Worm (Caenorhabditis elegans) whole organism, early embryonic: ENCODE data around the gene nduf-2.2.

ENCODE experiments used
- B0310.2 ChIP-seq: sonication (generic microtip); optimal IDR thresholded peaks from 2 replicates; lab custom pipeline; 2016; ENCODE audit warnings: mild to moderate bottlenecking, missing genetic modification characterization, missing compliant biosample characterization
- F13C5.2 ChIP-seq: sonication (generic microtip); optimal IDR thresholded peaks from 2 replicates; lab custom pipeline; 2017; ENCODE audit warnings: mild to moderate bottlenecking, missing genetic modification characterization, inconsistent platforms, missing compliant biosample characterization
- aly-1 ChIP-seq: sonication (generic microtip); optimal IDR thresholded peaks from 2 replicates; lab custom pipeline; 2016; ENCODE audit warnings: missing genetic modification characterization, missing compliant biosample characterization
- ama-1 ChIP-seq: fragments of 150-350 bp; optimal IDR thresholded peaks from 2 replicates; lab custom pipeline; 2014
- ceh-13 ChIP-seq: fragments of 200-800 bp; sonication (Bioruptor generic); optimal IDR thresholded peaks from 2 replicates; lab custom pipeline; 2018; ENCODE audit warnings: mild to moderate bottlenecking, missing genetic modification characterization, missing compliant biosample characterization
- ceh-36 ChIP-seq: sonication (generic microtip); optimal IDR thresholded peaks from 2 replicates; lab custom pipeline; 2016; ENCODE audit warnings: missing genetic modification characterization, inconsistent platforms, missing compliant biosample characterization
- ets-7 ChIP-seq: sonication (generic microtip); optimal IDR thresholded peaks from 2 replicates; lab custom pipeline; 2016; ENCODE audit warnings: missing genotype, missing genetic modification characterization, missing compliant biosample characterization
- flt-1 ChIP-seq: fragments of 200-800 bp; sonication (Bioruptor generic); IDR thresholded peaks from 2 replicates; pipeline ENCODE4 v1.3.6; 2022; ENCODE audit warnings: missing genetic modification characterization, missing compliant biosample characterization
- hmbx-1 ChIP-seq: sonication (generic microtip); optimal IDR thresholded peaks from 2 replicates; lab custom pipeline; 2016; ENCODE audit warnings: mild to moderate bottlenecking, missing genetic modification characterization, missing compliant biosample characterization
- hmg-4 ChIP-seq: fragments of 200-800 bp; sonication (Bioruptor generic); optimal IDR thresholded peaks from 2 replicates; lab custom pipeline; 2018; ENCODE audit warnings: mild to moderate bottlenecking, missing genetic modification characterization, missing compliant biosample characterization
- hnd-1 ChIP-seq: sonication (generic microtip); optimal IDR thresholded peaks from 2 replicates; lab custom pipeline; 2016; ENCODE audit warnings: missing genetic modification characterization, missing compliant biosample characterization
- pes-1 ChIP-seq: fragments of 200-800 bp; sonication (Bioruptor generic); IDR thresholded peaks from 2 replicates; pipeline ENCODE4 v1.3.6; 2022; ENCODE audit warnings: missing genetic modification reagents, missing genetic modification characterization, missing compliant biosample characterization
- scrt-1 ChIP-seq: fragments of 200-800 bp; sonication (Bioruptor generic); IDR thresholded peaks from 2 replicates; pipeline ENCODE4 v1.3.6; 2022; ENCODE audit warnings: missing genetic modification characterization, missing compliant biosample characterization
- sea-1 ChIP-seq: fragments of 200-800 bp; sonication (Bioruptor generic); conservative IDR thresholded peaks from 2 replicates; pipeline ENCODE4 v1.3.6; 2022; ENCODE audit warnings: missing genetic modification characterization, missing compliant biosample characterization
- tbx-11 ChIP-seq: fragments of 200-800 bp; sonication (Bioruptor generic); IDR thresholded peaks from 2 replicates; pipeline ENCODE4 v1.3.6; 2022; ENCODE audit warnings: missing genetic modification characterization, missing compliant biosample characterization
- tbx-37 ChIP-seq: fragments of 200-800 bp; sonication (Bioruptor generic); conservative IDR thresholded peaks from 2 replicates; pipeline ENCODE4 v1.3.6; 2022; ENCODE audit warnings: missing genetic modification reagents, missing genetic modification characterization, missing compliant biosample characterization
- tra-4 ChIP-seq: sonication (generic microtip); optimal IDR thresholded peaks from 2 replicates; lab custom pipeline; 2017; ENCODE audit warnings: missing genetic modification characterization, missing compliant biosample characterization

The nduf-2.2 gene

DNA sequence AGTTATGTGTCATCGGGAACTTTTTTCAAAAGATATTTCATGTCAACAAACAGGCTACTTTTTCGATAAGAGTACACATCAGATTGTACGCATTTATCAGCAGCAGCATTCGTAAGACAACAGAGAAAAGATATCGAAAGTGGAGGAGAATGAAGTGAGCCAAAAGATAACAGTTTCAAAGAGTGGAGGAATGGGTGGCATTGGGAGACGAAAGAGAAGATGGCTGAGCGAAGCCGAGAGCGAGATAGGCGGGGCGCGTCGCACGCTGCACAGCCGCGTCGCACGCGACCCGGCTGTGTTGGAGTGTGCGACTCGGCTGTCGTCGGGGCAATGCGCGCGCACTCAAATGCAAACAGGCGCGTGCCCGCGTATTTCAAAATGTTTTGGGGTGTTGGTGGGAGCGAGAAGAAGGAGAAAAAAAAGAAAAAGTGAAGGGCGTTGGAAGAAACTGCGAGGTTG lies 880 bp upstream of the nduf-2.2 start:
- TF ChIP-seq hmbx-1 (tag; lab: Kevin White, UChicago) (no peak), pes-1 (GFP tag; lab: Robert Waterston, UW) (no peak; the same call in 1 of the 2 replicates), ets-7 (no peak), tbx-37 (GFP tag; lab: Robert Waterston, UW) (no peak), flt-1 (GFP tag; lab: Robert Waterston, UW) (0 out of 2 replicates have a peak, but pooled peaks have one; percentile 22), aly-1 (tag; lab: Kevin White, UChicago) (peak; percentile 66), tra-4 (tag; lab: Kevin White, UChicago) (no peak), F13C5.2 (tag; lab: Kevin White, UChicago) (peak; percentile 29), ceh-13 (GFP tag; lab: Kevin White, UChicago) (no peak), hmg-4 (GFP tag; lab: Kevin White, UChicago) (peak; percentile 39), sea-1 (GFP tag; lab: Robert Waterston, UW) (0 out of 2 replicates have a peak, but pooled peaks have one; percentile 19), hnd-1 (tag; lab: Kevin White, UChicago) (no peak), B0310.2 (tag; lab: Kevin White, UChicago) (no peak), ama-1 (lab: Kevin White, UChicago) (no peak), ceh-36 (tag; lab: Kevin White, UChicago) (no peak), tbx-11 (GFP tag; lab: Robert Waterston, UW) (no peak), scrt-1 (GFP tag; lab: Robert Waterston, UW) (no peak)

- TF ChIP-seq ceh-13 (GFP tag; lab: Kevin White, UChicago) (no peak), sea-1 (GFP tag; lab: Robert Waterston, UW) (no peak), flt-1 (GFP tag; lab: Robert Waterston, UW) (no peak), F13C5.2 (tag; lab: Kevin White, UChicago) (no peak), tbx-11 (GFP tag; lab: Robert Waterston, UW) (no peak), tbx-37 (GFP tag; lab: Robert Waterston, UW) (no peak), B0310.2 (tag; lab: Kevin White, UChicago) (no peak), hmg-4 (GFP tag; lab: Kevin White, UChicago) (no peak), hmbx-1 (tag; lab: Kevin White, UChicago) (no peak), ets-7 (no peak), pes-1 (GFP tag; lab: Robert Waterston, UW) (no peak), aly-1 (tag; lab: Kevin White, UChicago) (no peak), tra-4 (tag; lab: Kevin White, UChicago) (no peak), ama-1 (lab: Kevin White, UChicago) (no peak), ceh-36 (tag; lab: Kevin White, UChicago) (no peak), scrt-1 (GFP tag; lab: Robert Waterston, UW) (no peak)
These were observed 2.0 kb downstream of the nduf-2.2 start, which contains the start of gene T26A5.2 for ce11 chrIII:6467005-6467404. T26A5.2 (plus strand) TSS chrIII:6467305.

- TF ChIP-seq hnd-1 (tag; lab: Kevin White, UChicago) (no peak), flt-1 (GFP tag; lab: Robert Waterston, UW) (no peak), tbx-11 (GFP tag; lab: Robert Waterston, UW) (no peak), hmg-4 (GFP tag; lab: Kevin White, UChicago) (no peak), aly-1 (tag; lab: Kevin White, UChicago) (no peak)
These were observed 6.4 kb downstream of the nduf-2.2 start, which contains the start of gene wht-6 for ce11 chrIII:6471451-6471850. wht-6 (plus strand) TSS chrIII:6471751.

ce11 chrIII:6476380-6476779 lies 11.4 kb downstream of the nduf-2.2 start:
- TF ChIP-seq ceh-13 (GFP tag; lab: Kevin White, UChicago) (no peak), ceh-36 (tag; lab: Kevin White, UChicago) (peak; percentile 46)

DNA sequence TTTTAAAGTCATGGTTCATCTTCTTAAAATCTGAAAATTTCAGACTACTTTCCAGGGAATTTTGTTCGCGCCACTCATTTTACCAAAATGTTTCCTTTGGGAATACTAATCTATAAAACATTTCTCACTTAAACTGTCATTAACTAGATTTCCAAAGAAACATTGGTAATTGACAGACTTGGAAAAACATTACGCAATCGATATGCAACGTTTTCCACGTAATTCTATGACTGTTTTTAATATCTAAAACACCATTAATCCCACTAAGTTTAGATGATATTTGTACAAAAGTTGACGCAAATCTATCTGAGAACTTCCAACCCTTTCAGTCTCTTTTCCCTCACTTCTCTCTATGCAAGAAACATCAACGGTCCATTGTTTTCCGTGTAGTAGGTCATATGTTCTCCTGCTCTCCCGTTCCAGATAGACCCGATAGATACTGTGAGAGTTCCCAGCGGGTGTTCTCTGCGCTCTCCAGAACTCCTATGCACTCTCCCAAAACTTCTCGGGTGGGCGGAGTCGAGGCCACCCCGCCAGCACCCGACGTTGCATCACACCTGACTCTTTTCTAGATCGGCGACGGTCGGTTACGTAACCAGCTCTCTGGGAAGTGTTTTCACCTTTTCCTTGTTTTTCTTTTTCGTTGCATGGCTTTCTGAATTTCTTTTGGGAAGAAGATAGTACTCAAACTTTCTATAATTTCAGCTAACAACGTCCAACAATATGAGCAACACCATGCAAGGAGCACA lies 13.4 kb downstream of the nduf-2.2 start, which contains the start of gene zip-8:
TSS of gene zip-8 (plus strand) at position 700 of the 749 bp plus-strand sequence.
- TF ChIP-seq F13C5.2 (tag; lab: Kevin White, UChicago) (no peak), tbx-37 (GFP tag; lab: Robert Waterston, UW) (no peak), hnd-1 (tag; lab: Kevin White, UChicago) (no peak), sea-1 (GFP tag; lab: Robert Waterston, UW) (no peak), ceh-36 (tag; lab: Kevin White, UChicago) (no peak), hmbx-1 (tag; lab: Kevin White, UChicago) (no peak), flt-1 (GFP tag; lab: Robert Waterston, UW) (no peak), tra-4 (tag; lab: Kevin White, UChicago) (no peak), B0310.2 (tag; lab: Kevin White, UChicago) (no peak), ets-7 (no peak), ceh-13 (GFP tag; lab: Kevin White, UChicago) (no peak), ama-1 (lab: Kevin White, UChicago) (no peak), scrt-1 (GFP tag; lab: Robert Waterston, UW) (no peak), aly-1 (tag; lab: Kevin White, UChicago) (no peak)

ce11 chrIII:6479439-6479838 lies 14.4 kb downstream of the nduf-2.2 start:
- TF ChIP-seq flt-1 (GFP tag; lab: Robert Waterston, UW) (no peak), hmbx-1 (tag; lab: Kevin White, UChicago) (no peak), sea-1 (GFP tag; lab: Robert Waterston, UW) (no peak), aly-1 (tag; lab: Kevin White, UChicago) (no peak)

DNA sequence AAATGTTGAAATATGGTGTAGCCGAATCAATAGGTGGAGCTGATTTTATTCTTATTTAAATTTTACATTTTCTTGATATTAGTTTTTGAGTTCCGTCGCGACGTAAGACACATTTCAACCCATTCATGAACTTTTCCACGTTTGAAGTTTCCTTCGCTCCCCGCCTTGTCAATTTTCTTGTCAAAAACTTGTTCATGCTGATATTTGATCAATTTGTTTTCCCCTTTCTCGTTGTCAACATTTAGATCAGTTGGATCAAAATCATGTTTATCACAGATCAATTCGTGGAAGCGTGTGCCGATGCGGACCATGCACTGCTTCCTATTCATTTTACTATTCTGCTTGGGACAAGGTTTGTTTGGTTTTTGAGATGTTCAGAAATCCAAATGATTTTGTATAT lies 17.9 kb downstream of the nduf-2.2 start, which contains the start of gene chtb-2:
TSS of gene chtb-2 (plus strand) at position 301 of the 400 bp plus-strand sequence.
- TF ChIP-seq hnd-1 (tag; lab: Kevin White, UChicago) (no peak), tbx-37 (GFP tag; lab: Robert Waterston, UW) (no peak), ceh-36 (tag; lab: Kevin White, UChicago) (no peak), aly-1 (tag; lab: Kevin White, UChicago) (no peak), hmg-4 (GFP tag; lab: Kevin White, UChicago) (no peak), B0310.2 (tag; lab: Kevin White, UChicago) (no peak)
